Worm (Caenorhabditis elegans): ENCODE results near the gene F49E12.10.

DNA sequence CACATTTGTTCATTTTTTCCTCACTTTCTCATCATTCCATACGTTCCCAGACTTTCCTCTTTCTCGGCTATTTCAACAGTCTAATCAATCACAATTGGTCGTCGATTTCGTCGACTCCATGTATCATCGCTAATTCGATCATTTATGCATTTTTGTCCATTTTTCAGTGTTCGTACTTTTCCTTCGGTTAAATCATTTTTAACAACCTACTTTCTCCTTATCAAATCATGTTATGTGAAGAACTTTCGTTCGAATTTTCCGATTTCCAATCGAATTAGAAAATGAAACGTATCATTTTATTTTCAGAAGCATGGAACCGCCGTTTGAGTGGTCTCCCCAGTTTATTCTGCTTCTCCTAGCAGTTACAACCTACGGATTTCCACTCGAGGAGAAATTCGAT, 44.5 kb upstream of the F49E12.10 start, which contains the start of gene eff-1:
- TF ChIP-seq flt-1 (GFP tag; IDR thresholded peaks at IDR 0.05) (no peak), klf-2 (GFP tag; conservative IDR thresholded peaks at IDR 0.05) (no peak), tab-1 (GFP tag; IDR thresholded peaks at IDR 0.05) (no peak)
